Worm (Caenorhabditis elegans): Measurements from ENCODE around the gene aak-2.

DNA sequence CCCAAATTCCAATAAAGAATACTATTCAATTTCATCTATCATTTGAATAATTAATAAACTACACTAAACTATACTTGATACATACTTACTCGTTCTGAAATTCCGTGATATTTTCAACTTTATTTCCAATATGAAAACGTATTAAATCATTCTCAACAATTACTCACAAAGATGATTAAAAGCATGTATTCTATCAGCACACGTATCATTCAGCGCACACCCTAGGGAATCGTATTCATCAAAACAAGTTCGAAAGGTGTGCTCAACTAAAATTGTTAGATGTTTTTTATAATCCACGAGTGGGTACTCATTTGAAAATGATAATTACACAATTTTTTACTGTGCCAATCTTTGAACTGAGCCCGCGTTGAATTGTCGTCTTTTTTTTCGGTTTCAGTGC lies 33.4 kb upstream of the aak-2 start, which contains the start of gene C10E2.1:
- no peak for TF ChIP-seq nhr-12 (tag; optimal IDR thresholded peaks at IDR 0.05)
- TF ChIP-seq egl-27 (tag; optimal IDR thresholded peaks at IDR 0.05), result no peak
- TF ChIP-seq mdl-1 (tag; optimal IDR thresholded peaks at IDR 0.05), result no peak
- no peak for TF ChIP-seq elt-1 (tag; optimal IDR thresholded peaks at IDR 0.05)
- no peak for TF ChIP-seq lin-39 (tag; optimal IDR thresholded peaks at IDR 0.05)
- TF ChIP-seq nhr-43 (tag; optimal IDR thresholded peaks at IDR 0.05; ENCODE audit: poor library complexity, severe bottlenecking), result no peak
- no peak for TF ChIP-seq ceh-28 (tag; optimal IDR thresholded peaks at IDR 0.05)
- no peak for TF ChIP-seq unc-62 (GFP tag; optimal IDR thresholded peaks at IDR 0.05)
- TF ChIP-seq nhr-77 (tag; optimal IDR thresholded peaks at IDR 0.05), result no peak
- no peak for TF ChIP-seq skn-1 (tag; optimal IDR thresholded peaks at IDR 0.05)
- TF ChIP-seq nhr-23 (tag; optimal IDR thresholded peaks at IDR 0.05), result no peak
- TF ChIP-seq fkh-10 (GFP tag; optimal IDR thresholded peaks at IDR 0.05), result no peak
- no peak for TF ChIP-seq snpc-4 (tag; optimal IDR thresholded peaks at IDR 0.05)
- TF ChIP-seq egl-5 (tag; optimal IDR thresholded peaks at IDR 0.05), result no peak
